Fruit fly (Drosophila melanogaster): ENCODE results near the gene polo.

dm6 chr3L:20275235-20275634, 34.2 kb upstream of the polo start, which contains the start of gene CG17122:
- TF ChIP-seq Ets21C (GFP tag; optimal IDR thresholded peaks at IDR 0.05) (no peak), topi (GFP tag; optimal IDR thresholded peaks at IDR 0.05) (no peak), pdm3 (GFP tag; optimal IDR thresholded peaks at IDR 0.05) (no peak)
